Worm (Caenorhabditis elegans) whole organism, L4/young adult: ENCODE measurements around the gene cyp-44A1.

Experiments
- dao-5 ChIP-seq: sonication (generic microtip); optimal IDR thresholded peaks from 2 replicates; lab custom pipeline; 2016; ENCODE audit warnings: missing genotype, missing genetic modification characterization, moderate library complexity, missing compliant biosample characterization
- him-1 ChIP-seq: sonication (generic microtip); optimal IDR thresholded peaks from 2 replicates; lab custom pipeline; 2016; ENCODE audit warnings: missing genotype, missing genetic modification reagents, missing genetic modification characterization, missing compliant biosample characterization

DNA sequence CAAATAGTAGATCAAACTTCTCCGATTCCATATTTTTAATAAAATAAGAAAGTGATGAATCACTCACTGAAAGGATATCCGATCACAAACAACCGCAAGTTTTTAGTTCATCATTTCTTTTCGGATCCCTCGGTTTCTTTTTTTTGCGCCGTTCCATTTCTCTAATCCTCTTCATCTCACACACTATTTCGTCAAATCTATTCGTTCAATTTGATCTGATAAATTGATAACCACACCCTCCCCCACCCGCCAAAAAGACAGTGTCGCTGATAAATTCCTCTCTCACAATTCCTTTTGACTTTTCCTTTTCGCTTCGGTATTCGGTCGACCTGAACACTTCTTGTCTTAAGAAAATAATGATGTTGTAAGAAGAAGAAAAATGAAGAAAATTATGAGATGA is 44.3 kb upstream of the cyp-44A1 start:
- TF ChIP-seq him-1 (tag; lab: Kevin White, UChicago) (no peak), dao-5 (no peak)
